Fruit fly (Drosophila melanogaster): ENCODE measurements around the gene tal-1A.

tal-1A gene

dm6 chr3R:13831596-13832119, 18.7 kb downstream of the tal-1A start (continued):
- no peak; the same call in none of the 2 replicates for TF ChIP-seq Drgx (GFP tag; IDR thresholded peaks at IDR 0.05)
- no peak for TF ChIP-seq Dp (GFP tag; optimal IDR thresholded peaks at IDR 0.05)
- no peak for TF ChIP-seq C15 (GFP tag; IDR thresholded peaks at IDR 0.05)
- no peak for TF ChIP-seq Mrtf (GFP tag; IDR thresholded peaks at IDR 0.05)
- TF ChIP-seq Ets65A (GFP tag), result peak; percentile 17
- TF ChIP-seq corto (GFP tag; optimal IDR thresholded peaks at IDR 0.05), result no peak
- no peak for TF ChIP-seq CG31365 (tag; optimal IDR thresholded peaks at IDR 0.05)
- TF ChIP-seq jumu (GFP tag; optimal IDR thresholded peaks at IDR 0.05), result no peak
- no peak for TF ChIP-seq CG14965 (GFP tag; optimal IDR thresholded peaks at IDR 0.05; ENCODE audit: borderline replicate concordance)
- TF ChIP-seq CG9817 (tag; optimal IDR thresholded peaks at IDR 0.05), result no peak
- no peak for TF ChIP-seq CG12236 (GFP tag; optimal IDR thresholded peaks at IDR 0.05)
- no peak for TF ChIP-seq pnt (GFP tag; optimal IDR thresholded peaks at IDR 0.05)
- TF ChIP-seq CG7987 (GFP tag; optimal IDR thresholded peaks at IDR 0.05), result no peak
- TF ChIP-seq hkb (optimal IDR thresholded peaks at IDR 0.05), result no peak
- TF ChIP-seq hkb (GFP tag; IDR thresholded peaks at IDR 0.05), result peak; percentile 69; the same call in 1 of the 2 replicates
- peak; percentile 85 for TF ChIP-seq crol (GFP tag; IDR thresholded peaks at IDR 0.05)
- TF ChIP-seq B-H2 (GFP tag; optimal IDR thresholded peaks at IDR 0.05), result no peak
- TF ChIP-seq disco-r (GFP tag; optimal IDR thresholded peaks at IDR 0.05), result no peak
- TF ChIP-seq ranshi (GFP tag; IDR thresholded peaks at IDR 0.05), result no peak
- TF ChIP-seq croc (GFP tag; conservative IDR thresholded peaks at IDR 0.05), result peak; percentile 68; the same call in 2 of the 3 replicates
- TF ChIP-seq pros (GFP tag; optimal IDR thresholded peaks at IDR 0.05), result no peak
- no peak for TF ChIP-seq CG31388 (GFP tag; optimal IDR thresholded peaks at IDR 0.05)
- no peak for TF ChIP-seq CG16863 (GFP tag; optimal IDR thresholded peaks at IDR 0.05)
- TF ChIP-seq MESR4 (GFP tag; optimal IDR thresholded peaks at IDR 0.05), result no peak
- no peak for TF ChIP-seq Elba2 (GFP tag; optimal IDR thresholded peaks at IDR 0.05)
- TF ChIP-seq pzg (GFP tag; optimal IDR thresholded peaks at IDR 0.05), result no peak
- TF ChIP-seq CG4854 (GFP tag; optimal IDR thresholded peaks at IDR 0.05), result no peak
- TF ChIP-seq klu (GFP tag; IDR thresholded peaks at IDR 0.05), result no peak
- no peak for TF ChIP-seq Sin3A (optimal IDR thresholded peaks at IDR 0.05)
- TF ChIP-seq CG1832 (GFP tag; optimal IDR thresholded peaks at IDR 0.05), result no peak
- peak; percentile 51 for TF ChIP-seq CG11504 (tag; optimal IDR thresholded peaks at IDR 0.05)
- TF ChIP-seq Awh (GFP tag; IDR thresholded peaks at IDR 0.05), result peak; percentile 60; the same call in 1 of the 2 replicates
- TF ChIP-seq sima (GFP tag; optimal IDR thresholded peaks at IDR 0.05), result no peak
- no peak for TF ChIP-seq pita (GFP tag; optimal IDR thresholded peaks at IDR 0.05)
- no peak for TF ChIP-seq CG31224 (GFP tag; IDR thresholded peaks at IDR 0.05)
- TF ChIP-seq ind (GFP tag; optimal IDR thresholded peaks at IDR 0.05), result no peak
- TF ChIP-seq Med (GFP tag), result no peak
- no peak for TF ChIP-seq CG3163 (GFP tag; optimal IDR thresholded peaks at IDR 0.05)
- no peak for TF ChIP-seq D (optimal IDR thresholded peaks at IDR 0.05)
- TF ChIP-seq D (GFP tag; optimal IDR thresholded peaks at IDR 0.05), result no peak
- peak; percentile 41; the same call in 1 of the 2 replicates for TF ChIP-seq seq (GFP tag; IDR thresholded peaks at IDR 0.05)
- no peak for TF ChIP-seq tap (tag; optimal IDR thresholded peaks at IDR 0.05)
- peak; percentile 62 for TF ChIP-seq PHDP (tag; optimal IDR thresholded peaks at IDR 0.05)
- TF ChIP-seq Optix (GFP tag; IDR thresholded peaks at IDR 0.05), result peak; percentile 63; the same call in 1 of the 3 replicates
- TF ChIP-seq CG11247 (GFP tag; IDR thresholded peaks at IDR 0.05), result no peak
- no peak for TF ChIP-seq amos (GFP tag; IDR thresholded peaks at IDR 0.05; ENCODE audit: partially characterized antibody)
- peak; percentile 8 for TF ChIP-seq D19A (tag; optimal IDR thresholded peaks at IDR 0.05)
- no peak for TF ChIP-seq CG1603 (tag; optimal IDR thresholded peaks at IDR 0.05)
- TF ChIP-seq CG10565 (GFP tag; optimal IDR thresholded peaks at IDR 0.05), result no peak
- TF ChIP-seq CG18011 (GFP tag; optimal IDR thresholded peaks at IDR 0.05), result no peak
- TF ChIP-seq CG16815 (GFP tag; optimal IDR thresholded peaks at IDR 0.05), result no peak
- no peak for TF ChIP-seq ham (GFP tag; IDR thresholded peaks at IDR 0.05)

Data from whole organism, embryonic.